Worm (Caenorhabditis elegans) whole organism, young adult: ENCODE results near the gene twk-9.

ENCODE experiments used
- B0019.2 ChIP-seq: fragments of 200-800 bp; sonication (Bioruptor generic); conservative IDR thresholded peaks from 2 replicates; pipeline ENCODE4 v1.3.6; 2022; ENCODE audit warnings: missing genetic modification reagents, missing genetic modification characterization, missing compliant biosample characterization
- dpl-1 ChIP-seq: fragments of 150-350 bp; optimal IDR thresholded peaks from 2 replicates; lab custom pipeline; 2014; ENCODE audit warnings: missing biosample characterization, missing genetic modification reagents, missing genetic modification characterization
- hmg-1.2 ChIP-seq: fragments of 200-800 bp; sonication (Bioruptor generic); IDR thresholded peaks from 2 replicates; pipeline ENCODE4 v1.3.6; 2022; ENCODE audit warnings: missing genetic modification reagents, missing genetic modification characterization, missing compliant biosample characterization
- mcd-1 ChIP-seq: fragments of 200-800 bp; sonication (Bioruptor generic); IDR thresholded peaks from 2 replicates; pipeline ENCODE4 v1.3.6; 2022; ENCODE audit warnings: missing genetic modification reagents, missing genetic modification characterization, missing compliant biosample characterization
- snpc-4 ChIP-seq, 5 experiments: fragments of 150-350 bp in 1 of 5; sonication (generic microtip) in 4 of 5; optimal IDR thresholded peaks; 2 replicates each; lab custom pipeline; 2014 to 2018; ENCODE audit warnings: missing genetic modification characterization in 5 of 5, missing biosample characterization in 3 of 5, antibody characterized with exemption in 2 of 5, mild to moderate bottlenecking in 2 of 5, missing compliant biosample characterization in 2 of 5, missing genotype in 2 of 5, moderate library complexity in 2 of 5, missing genetic modification reagents in 1 of 5
- ztf-28 ChIP-seq: fragments of 200-800 bp; sonication (Bioruptor generic); IDR thresholded peaks from 2 replicates; pipeline ENCODE4 v1.3.6; 2022; ENCODE audit warnings: missing genetic modification reagents, missing genetic modification characterization, missing compliant biosample characterization
- ztf-3 ChIP-seq: fragments of 200-800 bp; sonication (Bioruptor generic); optimal IDR thresholded peaks from 2 replicates; lab custom pipeline; 2018; ENCODE audit warnings: mild to moderate bottlenecking, missing genetic modification characterization, missing compliant biosample characterization

DNA sequence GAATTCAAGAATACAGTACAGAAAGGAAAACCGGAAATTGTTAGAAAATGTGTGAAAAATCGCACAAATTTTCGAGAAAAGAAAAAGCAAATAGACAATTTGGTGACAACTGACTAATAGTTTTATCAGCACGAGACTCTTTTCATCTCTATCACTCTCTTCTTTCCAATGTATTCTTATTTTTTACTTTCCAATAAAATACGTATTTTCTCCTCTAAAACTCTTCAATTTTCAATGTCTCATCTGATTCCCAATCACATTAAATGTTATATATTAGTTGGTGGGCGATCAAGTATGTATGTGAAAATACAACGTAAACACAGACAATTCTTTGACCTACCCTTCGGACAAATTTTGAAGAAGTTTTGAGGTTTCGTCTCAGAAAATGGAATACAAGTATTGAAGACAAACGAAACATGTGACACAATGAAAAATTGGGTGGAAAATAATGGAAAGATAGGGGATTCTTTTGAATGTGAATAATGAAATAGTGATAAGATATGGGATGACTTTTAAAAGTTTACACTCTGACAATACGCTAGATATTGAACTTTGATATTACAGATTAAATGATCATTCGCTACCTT is 44.3 kb downstream of the twk-9 start, which contains the start of gene cka-1:
- TF ChIP-seq mcd-1 (no peak), ztf-28 (no peak), hmg-1.2 (GFP tag; lab: Robert Waterston, UW) (peak; percentile 46; the same call in 1 of the 2 replicates), snpc-4 (GFP tag; optimal IDR thresholded peaks at IDR 0.05; lab: Kevin White, UChicago) (no peak), snpc-4 (tag; optimal IDR thresholded peaks at IDR 0.05; lab: Kevin White, UChicago) (no peak), ztf-3 (GFP tag; lab: Kevin White, UChicago) (no peak), B0019.2 (GFP tag; lab: Robert Waterston, UW) (no peak), dpl-1 (no peak)
